Worm (Caenorhabditis elegans): ENCODE data around the gene irld-26.

ce11 chrV:16218522-16218921, 13.5 kb downstream of the irld-26 start, which contains the start of gene F11A5.15:
- no peak for TF ChIP-seq nhr-232 (tag; optimal IDR thresholded peaks at IDR 0.05)
- TF ChIP-seq ama-1 (optimal IDR thresholded peaks at IDR 0.05), result no peak
- no peak for TF ChIP-seq gmeb-2 (tag; optimal IDR thresholded peaks at IDR 0.05)
- no peak for TF ChIP-seq ahr-1 (tag; optimal IDR thresholded peaks at IDR 0.05)
- TF ChIP-seq dmd-4 (tag; optimal IDR thresholded peaks at IDR 0.05; ENCODE audit: borderline replicate concordance), result no peak
